Fruit fly (Drosophila melanogaster): ENCODE data around the gene Smyd4-2.

DNA sequence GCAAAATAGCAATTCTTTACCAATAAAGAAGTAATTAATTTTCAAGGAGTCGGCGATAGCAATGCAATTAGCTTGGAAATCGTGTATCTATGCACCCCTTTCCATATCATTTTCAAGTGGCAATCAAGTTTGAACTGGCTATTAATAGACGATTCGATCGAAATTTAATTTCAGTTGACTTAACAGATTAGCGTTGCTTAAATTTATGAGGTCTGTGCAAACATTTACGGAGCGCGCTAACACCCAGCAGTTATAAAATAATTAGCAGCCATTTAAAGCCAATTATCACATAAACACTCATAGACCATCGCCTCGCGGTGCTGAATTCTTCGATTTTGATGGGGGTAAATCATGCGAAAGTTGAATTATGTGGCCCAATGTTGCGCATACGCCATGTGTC, 9.0 kb downstream of the Smyd4-2 start:
- no peak for TF ChIP-seq CG8478 (optimal IDR thresholded peaks at IDR 0.05)
- no peak for TF ChIP-seq CTCF (optimal IDR thresholded peaks at IDR 0.05)
